Worm (Caenorhabditis elegans) whole organism, midembryonic: ENCODE results near the gene F39F10.2.

Experiments used
- T22C8.4 ChIP-seq: fragments of 200-800 bp; sonication (Bioruptor generic); IDR thresholded peaks from 2 replicates; pipeline ENCODE4 v1.3.6; 2022; ENCODE audit warnings: missing genetic modification characterization, missing compliant biosample characterization
- cog-1 ChIP-seq: sonication (generic microtip); optimal IDR thresholded peaks from 2 replicates; lab custom pipeline; 2016; ENCODE audit warnings: missing genetic modification characterization, missing compliant biosample characterization
- flt-1 ChIP-seq: fragments of 200-800 bp; sonication (Bioruptor generic); IDR thresholded peaks from 2 replicates; pipeline ENCODE4 v1.3.6; 2022; ENCODE audit warnings: missing genetic modification characterization, missing compliant biosample characterization
- klf-2 ChIP-seq: fragments of 200-800 bp; sonication (Bioruptor generic); conservative IDR thresholded peaks from 2 replicates; pipeline ENCODE4 v1.3.6; 2022; ENCODE audit warnings: missing genetic modification reagents, missing genetic modification characterization, missing compliant biosample characterization
- med-1 ChIP-seq: sonication (generic microtip); optimal IDR thresholded peaks from 2 replicates; lab custom pipeline; 2017; ENCODE audit warnings: missing genetic modification characterization, mild to moderate bottlenecking, missing compliant biosample characterization, antibody characterized with exemption, missing genetic modification reagents; ENCODE audit not compliant: insufficient read depth
- ref-1 ChIP-seq: fragments of 200-800 bp; sonication (Bioruptor generic); conservative IDR thresholded peaks from 2 replicates; pipeline ENCODE4 v1.3.6; 2022; ENCODE audit warnings: missing genetic modification reagents, missing genetic modification characterization, missing compliant biosample characterization
- tab-1 ChIP-seq: fragments of 200-800 bp; sonication (Bioruptor generic); IDR thresholded peaks from 2 replicates; pipeline ENCODE4 v1.3.6; 2022; ENCODE audit warnings: missing genetic modification characterization, missing compliant biosample characterization
- ztf-23 ChIP-seq: fragments of 200-800 bp; sonication (Bioruptor generic); IDR thresholded peaks from 2 replicates; pipeline ENCODE4 v1.3.6; 2022; ENCODE audit warnings: missing genetic modification reagents, missing genetic modification characterization, missing compliant biosample characterization
- ztf-29 ChIP-seq: fragments of 200-800 bp; sonication (Bioruptor generic); IDR thresholded peaks from 2 replicates; pipeline ENCODE4 v1.3.6; 2022; ENCODE audit warnings: missing genetic modification reagents, missing genetic modification characterization, missing compliant biosample characterization

F39F10.2 gene

DNA sequence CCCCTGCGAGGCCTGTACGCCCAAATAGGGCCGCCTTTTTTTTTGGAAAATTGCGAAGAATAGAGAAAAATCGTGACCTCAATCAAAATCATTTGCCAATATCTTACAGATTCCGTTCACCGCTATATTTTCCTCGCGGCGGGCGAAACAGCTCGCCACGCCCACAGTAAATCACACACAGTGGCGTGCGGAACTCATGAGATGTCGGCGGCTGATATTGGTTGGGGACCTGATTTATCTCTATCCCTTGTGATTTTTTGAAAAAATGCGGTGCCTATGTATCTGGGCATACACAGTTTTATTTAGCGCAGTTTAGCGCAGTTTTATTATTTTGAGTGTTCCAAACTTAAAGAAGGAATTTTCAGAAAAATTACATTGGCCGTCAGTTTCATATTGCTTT, 30.7 kb downstream of the F39F10.2 start:
- no peak for TF ChIP-seq ref-1 (GFP tag; lab: Robert Waterston, UW)
- no peak for TF ChIP-seq med-1
- no peak for TF ChIP-seq tab-1 (GFP tag; lab: Robert Waterston, UW)
- no peak for TF ChIP-seq ztf-29
- no peak for TF ChIP-seq flt-1 (GFP tag; lab: Robert Waterston, UW)
- TF ChIP-seq klf-2 (GFP tag; lab: Robert Waterston, UW) = no peak
- no peak for TF ChIP-seq cog-1
- no peak for TF ChIP-seq T22C8.4

DNA sequence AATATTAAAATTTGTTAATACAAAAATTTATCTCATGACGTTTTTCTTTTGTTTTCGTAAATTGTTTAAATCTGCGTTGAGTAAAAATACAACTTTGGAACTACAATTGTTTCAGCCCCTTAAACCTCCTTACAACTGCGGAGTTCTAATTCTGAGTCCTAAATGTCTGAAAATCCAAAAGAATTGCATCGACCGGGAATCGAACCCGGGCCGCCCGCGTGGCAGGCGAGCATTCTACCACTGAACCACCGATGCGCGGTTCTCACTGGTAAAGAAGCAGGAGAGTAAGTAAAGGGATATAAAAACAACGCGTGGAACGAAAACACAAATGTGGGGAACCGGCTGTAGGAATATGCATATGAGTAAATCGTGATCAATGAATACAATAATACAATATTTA, 33.4 kb downstream of the F39F10.2 start:
- TF ChIP-seq T22C8.4 (peak; percentile 76), flt-1 (GFP tag; lab: Robert Waterston, UW) (peak; percentile 95), tab-1 (GFP tag; lab: Robert Waterston, UW) (peak; percentile 89), ztf-23 (GFP tag; lab: Robert Waterston, UW) (peak; percentile 78), klf-2 (GFP tag; lab: Robert Waterston, UW) (peak; percentile 74), ztf-29 (peak; percentile 66; the same call in 1 of the 2 replicates), ref-1 (GFP tag; lab: Robert Waterston, UW) (peak; percentile 81), med-1 (peak; percentile 68), cog-1 (peak; percentile 51)

DNA sequence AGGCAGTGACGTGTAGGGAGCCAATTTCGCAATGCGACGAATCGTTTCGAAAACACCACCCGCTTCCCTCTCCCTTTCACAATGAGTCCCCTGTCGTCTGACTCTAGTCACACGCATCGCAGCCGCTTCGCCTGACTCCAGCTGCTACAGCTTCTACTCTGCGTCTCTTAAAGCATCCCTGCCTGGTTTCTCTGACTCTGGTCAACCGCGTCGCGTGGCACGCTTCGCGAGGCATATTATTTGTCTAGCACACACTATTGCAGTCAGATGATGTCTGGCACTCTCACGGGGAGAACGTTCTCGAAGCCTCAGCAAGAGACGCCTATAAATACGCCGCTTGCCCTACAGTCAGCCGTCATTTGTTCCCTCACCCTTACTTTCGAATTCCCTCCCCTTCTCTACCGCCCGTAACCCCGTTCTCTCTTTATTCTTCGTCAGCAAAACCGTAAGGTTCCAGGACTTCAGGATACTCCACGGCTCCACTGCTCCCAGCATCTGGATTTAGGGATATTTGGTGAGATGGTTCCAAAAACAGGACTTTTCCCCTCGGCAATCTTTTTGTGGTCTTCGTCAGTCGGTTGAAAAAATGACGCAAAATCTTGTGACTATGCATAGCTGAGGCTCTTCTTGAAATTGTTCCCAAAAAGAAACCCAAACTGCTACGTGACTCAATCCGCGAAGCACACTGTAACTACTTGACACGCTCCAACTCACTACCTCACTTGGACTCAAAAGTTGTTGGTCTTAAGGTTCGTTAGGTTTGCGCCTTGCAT, 35.1 kb downstream of the F39F10.2 start:
- TF ChIP-seq med-1 = no peak
- peak; percentile 98 for TF ChIP-seq cog-1
- TF ChIP-seq flt-1 (GFP tag; lab: Robert Waterston, UW) = peak; percentile 53
- 0 out of 2 replicates have a peak, but pooled peaks have one; percentile 3 for TF ChIP-seq ref-1 (GFP tag; lab: Robert Waterston, UW)
- peak; percentile 76 for TF ChIP-seq tab-1 (GFP tag; lab: Robert Waterston, UW)
- TF ChIP-seq ztf-29 = peak; percentile 67
- TF ChIP-seq T22C8.4 = 0 out of 2 replicates have a peak, but pooled peaks have one; percentile 31
- no peak for TF ChIP-seq klf-2 (GFP tag; lab: Robert Waterston, UW)
- TF ChIP-seq ztf-23 (GFP tag; lab: Robert Waterston, UW) = peak; percentile 66

DNA sequence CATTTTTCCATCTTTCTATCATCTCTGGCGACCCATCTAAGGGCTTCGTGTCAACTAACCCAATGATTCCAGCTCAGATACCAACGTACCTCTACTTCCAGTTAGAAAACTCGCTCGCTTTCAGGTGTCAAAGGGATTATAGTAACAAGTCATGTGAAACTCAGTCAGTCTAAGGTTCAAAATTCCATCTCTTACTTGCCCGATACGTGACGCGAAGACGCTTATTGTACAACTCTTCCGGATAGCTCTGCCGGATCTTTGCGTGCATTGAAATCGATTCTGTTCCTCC, 35.6 kb downstream of the F39F10.2 start:
- TF ChIP-seq ztf-23 (GFP tag; lab: Robert Waterston, UW) (no peak), tab-1 (GFP tag; lab: Robert Waterston, UW) (no peak), T22C8.4 (0 out of 2 replicates have a peak, but pooled peaks have one; percentile 1)

ce11 chrX:16930663-16931097, 36.0 kb downstream of the F39F10.2 start:
- TF ChIP-seq T22C8.4 = 0 out of 2 replicates have a peak, but pooled peaks have one; percentile 10
- TF ChIP-seq flt-1 (GFP tag; lab: Robert Waterston, UW) = peak; percentile 54; the same call in 1 of the 2 replicates
- no peak for TF ChIP-seq ztf-23 (GFP tag; lab: Robert Waterston, UW)
- TF ChIP-seq tab-1 (GFP tag; lab: Robert Waterston, UW) = no peak
- TF ChIP-seq klf-2 (GFP tag; lab: Robert Waterston, UW) = no peak

DNA sequence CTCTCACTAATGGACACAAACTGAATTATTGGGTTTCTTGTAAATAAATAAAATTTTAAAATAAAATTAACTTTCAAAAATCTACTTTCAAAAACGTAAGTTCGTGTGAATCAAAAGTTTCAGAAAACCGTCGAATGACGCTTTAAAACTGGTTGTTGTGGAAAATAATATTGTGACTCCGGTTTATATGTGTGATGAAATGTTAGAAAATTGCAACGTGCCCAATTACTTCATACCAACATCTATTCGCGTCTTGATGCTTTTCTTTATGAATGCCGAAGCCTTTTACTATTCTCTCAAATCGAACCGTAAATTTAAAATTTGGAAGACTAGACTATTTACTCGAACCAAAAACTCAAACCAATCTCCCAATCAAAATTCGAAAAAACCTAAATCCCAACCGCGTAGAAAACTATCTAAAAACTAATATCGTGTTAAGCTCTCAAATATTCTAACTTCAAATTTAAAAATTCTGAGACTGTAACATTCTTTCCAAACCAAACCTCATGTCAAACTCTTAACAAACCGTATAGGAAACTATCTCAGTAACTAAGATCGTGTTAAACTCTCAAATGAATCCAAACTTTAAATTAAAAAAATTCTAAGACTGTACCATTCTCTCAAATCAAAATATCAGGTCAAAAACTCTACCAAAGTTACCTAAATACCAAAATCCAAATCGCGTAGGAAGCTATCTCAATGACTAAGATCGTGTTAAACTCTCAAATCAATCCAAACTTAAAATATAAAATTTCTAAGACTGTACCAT, 36.8 kb downstream of the F39F10.2 start:
- TF ChIP-seq ref-1 (GFP tag; lab: Robert Waterston, UW) (0 out of 2 replicates have a peak, but pooled peaks have one; percentile 26), flt-1 (GFP tag; lab: Robert Waterston, UW) (peak; percentile 67), cog-1 (no peak), med-1 (no peak)

DNA sequence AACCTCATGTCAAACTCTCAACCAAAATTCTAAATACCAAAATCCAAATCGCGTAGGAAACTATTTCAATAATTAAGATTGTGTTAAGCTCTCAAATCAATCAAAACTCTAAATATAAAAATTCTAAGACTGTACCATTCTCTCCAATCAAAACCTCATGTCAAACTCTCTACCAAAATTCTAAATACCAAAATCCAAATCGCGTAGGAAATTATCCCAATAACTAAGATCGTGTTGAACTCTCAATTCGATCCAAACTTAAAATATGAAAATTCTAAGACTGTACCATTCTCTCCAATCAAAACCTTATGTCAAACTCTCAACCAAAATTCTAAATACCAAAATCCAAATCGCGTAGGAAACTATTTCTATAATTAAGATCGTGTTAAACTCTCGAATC, 37.7 kb downstream of the F39F10.2 start:
- TF ChIP-seq ztf-23 (GFP tag; lab: Robert Waterston, UW) (peak; percentile 73), klf-2 (GFP tag; lab: Robert Waterston, UW) (0 out of 2 replicates have a peak, but pooled peaks have one; percentile 58), flt-1 (GFP tag; lab: Robert Waterston, UW) (peak; percentile 75)

DNA sequence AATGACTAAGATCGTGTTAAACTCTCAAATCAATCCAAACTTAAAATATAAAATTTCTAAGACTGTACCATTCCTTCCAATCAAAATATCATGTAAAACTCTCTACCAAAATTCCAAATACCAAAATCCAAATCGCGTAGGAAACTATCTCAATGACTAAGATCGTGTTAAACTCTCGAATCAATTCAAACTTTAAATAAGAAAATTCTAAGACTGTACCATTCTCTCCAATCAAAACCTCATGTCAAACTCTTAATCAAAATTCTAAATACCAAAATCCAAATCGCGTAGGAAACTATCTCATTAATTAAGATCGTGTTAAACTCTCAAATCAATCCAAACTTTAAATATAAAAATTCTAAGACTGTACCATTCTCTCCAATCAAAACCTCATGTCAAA, 43.2 kb downstream of the F39F10.2 start:
- 0 out of 2 replicates have a peak, but pooled peaks have one; percentile 21 for TF ChIP-seq T22C8.4
- TF ChIP-seq ztf-29 = peak; percentile 45; the same call in 1 of the 2 replicates
- TF ChIP-seq flt-1 (GFP tag; lab: Robert Waterston, UW) = peak; percentile 68

ce11 chrX:16942316-16942715, 47.6 kb downstream of the F39F10.2 start:
- TF ChIP-seq med-1 = no peak
- no peak for TF ChIP-seq T22C8.4
- no peak for TF ChIP-seq klf-2 (GFP tag; lab: Robert Waterston, UW)
- no peak for TF ChIP-seq ztf-23 (GFP tag; lab: Robert Waterston, UW)
- TF ChIP-seq flt-1 (GFP tag; lab: Robert Waterston, UW) = no peak
- TF ChIP-seq ref-1 (GFP tag; lab: Robert Waterston, UW) = no peak
- TF ChIP-seq cog-1 = no peak
- TF ChIP-seq ztf-29 = no peak
- TF ChIP-seq tab-1 (GFP tag; lab: Robert Waterston, UW) = no peak
